Fruit fly (Drosophila melanogaster) Kc167 (cell line): ENCODE data around the gene CG13692.

ENCODE experiments used
- Myc ChIP-seq: fragments of >200 bp; optimal IDR thresholded peaks from 2 replicates; lab custom pipeline; 2017; ENCODE audit warnings: missing external identifiers
- Sin3A ChIP-seq: fragments of >200 bp; optimal IDR thresholded peaks from 2 replicates; lab custom pipeline; 2018; ENCODE audit warnings: missing external identifiers
- h ChIP-seq: fragments of >200 bp; optimal IDR thresholded peaks from 3 replicates; lab custom pipeline; 2018; ENCODE audit warnings: missing external identifiers
- insv ChIP-seq: fragments of >200 bp; optimal IDR thresholded peaks from 3 replicates; lab custom pipeline; 2018; ENCODE audit warnings: missing external identifiers
- psq ChIP-seq: fragments of >200 bp; optimal IDR thresholded peaks from 2 replicates; lab custom pipeline; 2017; ENCODE audit warnings: missing external identifiers
- ttk ChIP-seq: sonication (Bioruptor generic); optimal IDR thresholded peaks from 2 replicates; lab custom pipeline; 2017; ENCODE audit warnings: missing external identifiers

The CG13692 gene

DNA sequence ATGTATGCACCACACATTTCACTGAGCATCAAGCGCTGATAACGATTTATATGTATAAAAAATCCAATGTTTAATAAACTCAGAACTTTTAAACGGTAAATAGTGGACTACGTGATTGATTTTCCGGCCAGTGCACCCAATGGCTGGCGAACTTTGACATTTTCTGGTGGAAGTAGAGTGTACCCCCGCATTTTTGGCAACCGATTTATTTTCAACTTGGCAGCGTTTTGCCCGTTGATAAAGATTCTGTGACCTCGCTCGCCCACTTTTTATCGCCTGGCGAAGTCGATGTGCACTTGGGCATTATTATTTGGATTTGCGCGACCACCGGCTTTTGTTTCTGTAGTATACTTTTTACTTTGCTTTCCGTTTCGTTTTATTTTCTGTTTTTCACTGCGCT, 7.7 kb upstream of the CG13692 start:
- TF ChIP-seq Myc (lab: Kevin White, UChicago) (no peak), h (lab: Kevin White, UChicago) (no peak)

dm6 chr2L:414593-415399, 6.8 kb upstream of the CG13692 start, which contains the start of the genes AP-2alpha and ebi:
TSS of gene AP-2alpha (minus strand) at chr2L:414777.
TSS of gene ebi (plus strand) at chr2L:415067.
- TF ChIP-seq insv (lab: Kevin White, UChicago) (no peak), ttk (lab: Kevin White, UChicago) (no peak), Sin3A (lab: Kevin White, UChicago) (no peak), Myc (lab: Kevin White, UChicago) (no peak), psq (no peak), h (lab: Kevin White, UChicago) (no peak)

DNA sequence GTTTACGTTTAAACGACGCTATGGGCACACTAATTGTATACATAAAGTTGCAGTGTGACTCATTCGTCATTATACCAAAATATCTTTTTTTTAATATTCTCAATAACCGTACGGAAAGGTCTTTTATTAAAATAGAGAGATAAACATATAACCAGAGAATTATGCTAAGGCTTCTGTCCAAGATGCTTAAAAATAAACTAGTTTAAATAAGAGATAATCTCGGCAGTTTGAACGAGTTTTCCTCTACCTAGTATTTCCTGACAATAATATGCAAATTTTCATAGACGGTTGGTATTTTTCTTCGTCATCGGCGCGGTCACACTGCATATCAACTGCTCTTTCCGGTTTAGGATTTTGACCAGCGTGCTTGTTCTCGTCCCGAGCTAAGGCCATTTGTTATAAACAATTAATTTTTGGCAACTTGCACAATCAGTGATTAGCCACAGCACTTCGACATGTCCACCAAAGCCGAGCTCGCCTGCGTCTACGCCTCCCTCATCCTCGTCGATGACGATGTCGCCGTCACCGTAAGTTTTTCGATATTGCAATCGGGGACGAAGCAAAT, 1.9 kb upstream of the CG13692 start, which contains the start of the genes CG13690 and RpLP1:
CG13690 (minus strand) TSS at position 33 of the 565 bp plus-strand sequence.
RpLP1 (plus strand) TSS at position 333 of the 565 bp plus-strand sequence.
- TF ChIP-seq psq = no peak

DNA sequence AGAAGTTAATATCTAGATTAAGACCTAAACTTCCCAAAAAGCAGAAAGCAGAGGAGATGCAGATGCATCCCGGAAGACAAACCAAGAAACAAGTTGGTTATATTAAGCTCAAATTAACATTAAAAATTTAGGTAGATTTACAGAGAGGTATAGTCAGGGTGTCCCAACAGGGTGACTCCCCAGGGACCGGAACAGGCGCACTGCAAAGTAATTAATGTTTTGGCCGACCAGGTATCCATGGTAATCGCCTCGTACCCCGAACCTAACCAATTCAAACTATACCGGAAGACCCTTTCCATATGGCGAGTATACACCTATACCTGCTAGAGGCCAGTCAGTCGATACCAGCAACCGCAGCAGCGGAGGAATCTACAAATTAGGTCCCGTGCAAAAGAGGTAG, 1.0 kb downstream of the CG13692 start, which contains the start of gene BBS8:
BBS8 (plus strand) TSS at position 301 of the 400 bp plus-strand sequence.
- TF ChIP-seq insv (lab: Kevin White, UChicago) = no peak
- no peak for TF ChIP-seq ttk (lab: Kevin White, UChicago)
- no peak for TF ChIP-seq Myc (lab: Kevin White, UChicago)
- no peak for TF ChIP-seq Sin3A (lab: Kevin White, UChicago)
- TF ChIP-seq psq = no peak
- TF ChIP-seq h (lab: Kevin White, UChicago) = no peak

dm6 chr2L:423160-423559, 1.6 kb downstream of the CG13692 start:
- no peak for TF ChIP-seq insv (lab: Kevin White, UChicago)
- TF ChIP-seq Sin3A (lab: Kevin White, UChicago) = no peak
- no peak for TF ChIP-seq ttk (lab: Kevin White, UChicago)

DNA sequence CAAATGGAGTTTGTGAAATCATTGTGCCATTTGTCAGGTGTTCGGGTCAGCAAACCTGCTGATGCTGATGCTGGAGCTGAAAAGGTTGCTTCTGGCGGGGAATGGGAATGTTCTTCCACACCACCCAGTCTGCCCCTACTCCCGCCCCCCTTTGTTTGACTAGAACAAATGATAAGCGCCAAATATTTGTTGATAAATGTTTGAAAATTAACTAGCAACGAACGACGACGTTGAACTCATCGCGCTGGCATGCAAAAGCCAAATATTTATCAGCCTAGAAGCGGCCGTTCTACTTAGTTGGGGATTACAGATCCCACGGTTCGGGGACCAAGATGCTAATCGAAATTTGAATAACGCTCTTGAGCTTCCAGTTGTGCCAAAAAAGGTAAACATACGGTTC, 3.9 kb downstream of the CG13692 start:
- TF ChIP-seq insv (lab: Kevin White, UChicago) (no peak), ttk (lab: Kevin White, UChicago) (no peak)

dm6 chr2L:426449-426848, 4.9 kb downstream of the CG13692 start:
- TF ChIP-seq h (lab: Kevin White, UChicago) = no peak
- TF ChIP-seq insv (lab: Kevin White, UChicago) = no peak
- no peak for TF ChIP-seq ttk (lab: Kevin White, UChicago)

dm6 chr2L:427338-428234, 6.0 kb downstream of the CG13692 start:
- TF ChIP-seq h (lab: Kevin White, UChicago) (no peak), ttk (lab: Kevin White, UChicago) (no peak), insv (lab: Kevin White, UChicago) (no peak), Myc (lab: Kevin White, UChicago) (no peak)

dm6 chr2L:428380-428989, 6.9 kb downstream of the CG13692 start:
- TF ChIP-seq psq (no peak), h (lab: Kevin White, UChicago) (no peak), Myc (lab: Kevin White, UChicago) (no peak), insv (lab: Kevin White, UChicago) (no peak), Sin3A (lab: Kevin White, UChicago) (no peak), ttk (lab: Kevin White, UChicago) (no peak)

dm6 chr2L:429680-430484, 8.3 kb downstream of the CG13692 start:
- TF ChIP-seq ttk (lab: Kevin White, UChicago) (no peak), insv (lab: Kevin White, UChicago) (no peak), h (lab: Kevin White, UChicago) (no peak), Sin3A (lab: Kevin White, UChicago) (no peak), Myc (lab: Kevin White, UChicago) (no peak), psq (no peak)
